Fruit fly (Drosophila melanogaster) whole organism, wandering third instar larva: ENCODE data around the gene gzl.

Experiments
- Abd-B ChIP-seq: fragments of >200 bp; optimal IDR thresholded peaks from 2 replicates; lab custom pipeline; 2017; ENCODE audit warnings: missing biosample characterization, missing genetic modification characterization
- CG9705 ChIP-seq: fragments of 200-800 bp; sonication (Bioruptor generic); optimal IDR thresholded peaks from 2 replicates; lab custom pipeline; 2018; ENCODE audit warnings: missing biosample characterization, mild to moderate bottlenecking, missing genetic modification characterization
- Dfd ChIP-seq: fragments of >200 bp; optimal IDR thresholded peaks from 2 replicates; lab custom pipeline; 2017; ENCODE audit warnings: missing biosample characterization, missing genetic modification characterization
- GATAd ChIP-seq: sonication (Bioruptor generic); optimal IDR thresholded peaks from 2 replicates; lab custom pipeline; 2016; ENCODE audit warnings: missing biosample characterization, missing genetic modification characterization
- HLH106 ChIP-seq: fragments of 200-800 bp; optimal IDR thresholded peaks from 3 replicates; lab custom pipeline; 2019; ENCODE audit warnings: missing biosample characterization, mild to moderate bottlenecking, missing genetic modification characterization, moderate library complexity
- Hr78 ChIP-seq: fragments of >200 bp; optimal IDR thresholded peaks from 2 replicates; lab custom pipeline; 2017; ENCODE audit warnings: missing biosample characterization, missing genetic modification characterization
- Jra ChIP-seq: sonication (Bioruptor generic); optimal IDR thresholded peaks from 2 replicates; lab custom pipeline; 2016; ENCODE audit warnings: missing biosample characterization, missing genetic modification characterization
- Myc ChIP-seq: fragments of >200 bp; optimal IDR thresholded peaks from 2 replicates; lab custom pipeline; 2017
- Rel ChIP-seq, 2 experiments: fragments of 200-800 bp; sonication (Bioruptor generic) in 1 of 2; optimal IDR thresholded peaks; 2 replicates in 1 of 2; 3 replicates in 1 of 2; lab custom pipeline; 2016 to 2019; ENCODE audit warnings: mild to moderate bottlenecking in 2 of 2, missing biosample characterization in 2 of 2, missing genetic modification characterization in 2 of 2, moderate library complexity in 1 of 2
- dsf ChIP-seq: sonication (Bioruptor generic); optimal IDR thresholded peaks from 2 replicates; lab custom pipeline; 2016; ENCODE audit warnings: missing biosample characterization, missing genetic modification characterization, borderline replicate concordance
- h ChIP-seq: fragments of 200-800 bp; sonication (Bioruptor generic); optimal IDR thresholded peaks from 3 replicates; lab custom pipeline; 2016; ENCODE audit warnings: missing biosample characterization, mild to moderate bottlenecking, missing genetic modification characterization
- psq ChIP-seq: fragments of 200-800 bp; sonication (Bioruptor generic); optimal IDR thresholded peaks from 3 replicates; lab custom pipeline; 2017; ENCODE audit warnings: missing biosample characterization, mild to moderate bottlenecking, missing genetic modification characterization, moderate library complexity
- usp ChIP-seq: fragments of >200 bp; optimal IDR thresholded peaks from 2 replicates; lab custom pipeline; 2017; ENCODE audit warnings: missing biosample characterization, missing genetic modification characterization

- TF ChIP-seq CG9705 (no peak), Rel (GFP tag; optimal IDR thresholded peaks at IDR 0.05; lab: Kevin White, UChicago) (no peak), Rel (tag; optimal IDR thresholded peaks at IDR 0.05; lab: Kevin White, UChicago) (no peak), psq (no peak), usp (GFP tag; lab: Kevin White, UChicago) (no peak), Hr78 (GFP tag; lab: Kevin White, UChicago) (no peak), dsf (no peak), HLH106 (tag; lab: Kevin White, UChicago) (no peak), Abd-B (GFP tag; lab: Kevin White, UChicago) (no peak), GATAd (GFP tag; lab: Kevin White, UChicago) (no peak), h (GFP tag; lab: Kevin White, UChicago) (no peak), Myc (lab: Kevin White, UChicago) (no peak), Jra (no peak), Dfd (GFP tag; lab: Kevin White, UChicago) (no peak)
These were observed 31.5 kb upstream of the gzl start for dm6 chr3R:6351181-6351580.
